Fruit fly (Drosophila melanogaster) whole organism, pupa: Measurements from ENCODE around the gene Mcr.

Experiments
- CG12605 ChIP-seq: fragments of 200-800 bp; sonication (Bioruptor generic); IDR thresholded peaks from 2 replicates; pipeline ENCODE4 v1.3.6; 2022; ENCODE audit warnings: missing biosample characterization, missing genetic modification characterization
- CG17806 ChIP-seq: fragments of 200-800 bp; sonication (Bioruptor generic); optimal IDR thresholded peaks from 2 replicates; lab custom pipeline; 2018; ENCODE audit warnings: missing biosample characterization, mild to moderate bottlenecking, missing genetic modification characterization, moderate library complexity
- CG32121 ChIP-seq: fragments of 200-800 bp; sonication (Bioruptor generic); IDR thresholded peaks from 2 replicates; pipeline ENCODE4 v1.3.6; 2022; ENCODE audit warnings: missing biosample characterization, missing genetic modification characterization
- D1 ChIP-seq: fragments of 200-800 bp; sonication (Bioruptor generic); optimal IDR thresholded peaks from 2 replicates; lab custom pipeline; 2018; ENCODE audit warnings: missing biosample characterization, mild to moderate bottlenecking, missing genetic modification characterization, moderate library complexity

DNA sequence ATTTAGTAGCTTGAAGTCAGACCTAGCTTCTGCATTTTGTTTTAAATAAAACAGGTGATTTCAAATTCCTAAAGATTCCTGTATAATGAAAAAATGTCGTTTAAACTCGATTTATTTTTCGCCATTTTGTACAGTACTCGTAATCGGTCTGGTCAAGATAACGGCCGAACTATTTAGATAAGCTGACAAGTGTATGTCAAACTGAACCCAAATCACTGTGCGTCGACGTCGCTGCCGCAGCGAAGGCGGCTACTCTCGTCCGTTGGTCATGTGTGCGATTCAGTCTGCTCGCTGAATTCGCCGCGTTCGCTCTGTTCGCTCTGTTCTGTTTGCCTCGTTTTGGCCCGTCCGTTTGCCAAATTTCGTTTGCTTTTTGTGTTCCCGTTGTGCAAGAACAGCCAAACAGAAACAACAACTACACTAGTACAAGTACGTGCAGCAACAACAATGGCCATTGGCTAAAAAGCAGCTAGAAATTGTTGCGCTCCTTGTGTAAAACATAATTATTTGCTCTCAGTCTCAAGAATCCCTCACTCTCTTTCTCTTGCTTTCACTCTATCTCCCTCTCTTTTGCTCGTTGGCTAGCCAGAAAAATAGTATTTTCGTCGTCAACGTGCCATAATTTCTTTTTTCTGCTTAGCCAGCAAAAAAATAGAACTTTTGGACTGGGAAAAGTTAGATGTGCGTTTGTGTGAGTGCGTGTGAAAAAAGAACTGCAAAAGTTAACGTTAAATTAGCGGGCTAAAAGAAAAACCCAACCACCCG is 5.4 kb upstream of the Mcr start:
- TF ChIP-seq CG12605 (GFP tag; lab: Robert Waterston, UW) (no peak), CG17806 (tag; lab: Kevin White, UChicago) (no peak), D1 (tag; lab: Kevin White, UChicago) (no peak), CG32121 (GFP tag; lab: Robert Waterston, UW) (no peak)
